Worm (Caenorhabditis elegans) whole organism, L4 larva: ENCODE data around the gene nhr-122.

Experiments
- aly-2 ChIP-seq: sonication (generic microtip); optimal IDR thresholded peaks from 2 replicates; lab custom pipeline; 2018; ENCODE audit warnings: missing biosample characterization, missing genetic modification characterization
- dve-1 ChIP-seq: sonication (generic microtip); optimal IDR thresholded peaks from 2 replicates; lab custom pipeline; 2017; ENCODE audit warnings: antibody characterized with exemption, mild to moderate bottlenecking, missing genetic modification characterization, missing compliant biosample characterization; ENCODE audit not compliant: insufficient read depth
- fos-1 ChIP-seq: fragments of 150-350 bp; optimal IDR thresholded peaks from 2 replicates; lab custom pipeline; 2014; ENCODE audit warnings: missing biosample characterization, missing genetic modification characterization
- nhr-77 ChIP-seq: fragments of 150-350 bp; optimal IDR thresholded peaks from 2 replicates; lab custom pipeline; 2014; ENCODE audit warnings: missing biosample characterization, missing genetic modification characterization
- pqm-1 ChIP-seq: sonication (generic microtip); optimal IDR thresholded peaks from 2 replicates; lab custom pipeline; 2017; ENCODE audit warnings: missing biosample characterization, missing genetic modification characterization

- TF ChIP-seq dve-1 (peak; percentile 53), aly-2 (tag; lab: Kevin White, UChicago) (no peak), nhr-77 (no peak), pqm-1 (tag; lab: Kevin White, UChicago) (no peak), fos-1 (tag; lab: Kevin White, UChicago) (no peak)
Measured at ce11 chrIV:1619519-1620311, 6.0 kb downstream of the nhr-122 start, which contains the start of gene nhr-92.
